Worm (Caenorhabditis elegans) whole organism, L2 larva: ENCODE measurements around the gene tag-164.

Source experiments
- C34F6.9 ChIP-seq: fragments of 150-350 bp; optimal IDR thresholded peaks from 2 replicates; lab custom pipeline; 2014; ENCODE audit warnings: missing biosample characterization, missing genetic modification characterization
- F13H6.1 ChIP-seq: sonication (generic microtip); optimal IDR thresholded peaks from 2 replicates; lab custom pipeline; 2016; ENCODE audit warnings: missing genetic modification characterization, missing compliant biosample characterization
- R02D3.7 ChIP-seq: fragments of 150-350 bp; optimal IDR thresholded peaks from 2 replicates; lab custom pipeline; 2014; ENCODE audit warnings: missing biosample characterization, missing genetic modification characterization
- Y55F3AM.14 ChIP-seq: fragments of 200-800 bp; sonication (Bioruptor generic); optimal IDR thresholded peaks from 2 replicates; lab custom pipeline; 2018; ENCODE audit warnings: mild to moderate bottlenecking, missing genetic modification characterization, missing compliant biosample characterization
- ZK546.5 ChIP-seq: sonication (generic microtip); optimal IDR thresholded peaks from 2 replicates; lab custom pipeline; 2017; ENCODE audit warnings: missing biosample characterization, missing genetic modification characterization
- alr-1 ChIP-seq: fragments of 150-350 bp; optimal IDR thresholded peaks from 2 replicates; lab custom pipeline; 2014; ENCODE audit warnings: missing biosample characterization, missing genetic modification characterization
- aly-2 ChIP-seq: fragments of 150-350 bp; optimal IDR thresholded peaks from 2 replicates; lab custom pipeline; 2014; ENCODE audit warnings: missing biosample characterization, missing genetic modification characterization
- ama-1 ChIP-seq: fragments of 150-350 bp; optimal IDR thresholded peaks from 2 replicates; lab custom pipeline; 2018; ENCODE audit warnings: inconsistent platforms
- blmp-1 ChIP-seq: sonication (generic microtip); optimal IDR thresholded peaks from 2 replicates; lab custom pipeline; 2017; ENCODE audit warnings: missing genetic modification characterization, mild to moderate bottlenecking, missing compliant biosample characterization, antibody characterized with exemption, moderate library complexity; ENCODE audit not compliant: insufficient read depth
- ceh-16 ChIP-seq: fragments of 150-350 bp; optimal IDR thresholded peaks from 2 replicates; lab custom pipeline; 2014; ENCODE audit warnings: missing biosample characterization, missing genetic modification characterization
- ceh-82 ChIP-seq: fragments of 150-350 bp; optimal IDR thresholded peaks from 2 replicates; lab custom pipeline; 2014; ENCODE audit warnings: missing biosample characterization, missing genetic modification characterization
- crh-2 ChIP-seq: sonication (generic microtip); optimal IDR thresholded peaks from 2 replicates; lab custom pipeline; 2017; ENCODE audit warnings: missing biosample characterization, missing genetic modification characterization
- dmd-4 ChIP-seq: sonication (generic microtip); optimal IDR thresholded peaks from 2 replicates; lab custom pipeline; 2017; ENCODE audit warnings: missing biosample characterization, missing genetic modification characterization
- egl-27 ChIP-seq: sonication (generic microtip); optimal IDR thresholded peaks from 3 replicates; lab custom pipeline; 2017; ENCODE audit warnings: missing biosample characterization, missing genetic modification reagents, missing genetic modification characterization
- elt-1 ChIP-seq: fragments of 150-350 bp; optimal IDR thresholded peaks from 2 replicates; lab custom pipeline; 2014; ENCODE audit warnings: missing biosample characterization, missing genetic modification characterization
- elt-3 ChIP-seq: sonication (generic microtip); optimal IDR thresholded peaks from 2 replicates; lab custom pipeline; 2017; ENCODE audit warnings: missing biosample characterization, missing genetic modification characterization
- fos-1 ChIP-seq: fragments of 150-350 bp; optimal IDR thresholded peaks from 2 replicates; lab custom pipeline; 2014; ENCODE audit warnings: missing biosample characterization, missing genetic modification characterization
- gmeb-1 ChIP-seq: fragments of 150-350 bp; optimal IDR thresholded peaks from 2 replicates; lab custom pipeline; 2014; ENCODE audit warnings: missing biosample characterization, missing genetic modification characterization
- lin-11 ChIP-seq: fragments of 150-350 bp; sonication (generic microtip); optimal IDR thresholded peaks from 2 replicates; lab custom pipeline; 2014; ENCODE audit warnings: missing biosample characterization, missing genetic modification characterization, inconsistent platforms, mixed read lengths
- lin-13 ChIP-seq: fragments of 150-350 bp; optimal IDR thresholded peaks from 2 replicates; lab custom pipeline; 2014; ENCODE audit warnings: missing biosample characterization, missing genetic modification reagents, missing genetic modification characterization
- lin-39 ChIP-seq: fragments of 150-350 bp; optimal IDR thresholded peaks from 2 replicates; lab custom pipeline; 2014; ENCODE audit warnings: missing biosample characterization, missing genetic modification reagents, missing genetic modification characterization
- lsy-2 ChIP-seq, 2 experiments: fragments of 150-350 bp in 1 of 2; sonication (generic microtip) in 1 of 2; optimal IDR thresholded peaks; 2 replicates each; lab custom pipeline; 2014 to 2017; ENCODE audit warnings: missing biosample characterization in 2 of 2, missing genetic modification characterization in 2 of 2
- mab-5 ChIP-seq: fragments of 150-350 bp; optimal IDR thresholded peaks from 2 replicates; lab custom pipeline; 2014; ENCODE audit warnings: missing biosample characterization, missing genetic modification characterization
- mbf-1 ChIP-seq: sonication (generic microtip); optimal IDR thresholded peaks from 2 replicates; lab custom pipeline; 2017; ENCODE audit warnings: missing biosample characterization, missing genetic modification characterization
- mdl-1 ChIP-seq, 2 experiments: fragments of 150-350 bp in 1 of 2; sonication (generic microtip) in 1 of 2; optimal IDR thresholded peaks; 2 replicates each; lab custom pipeline; 2017; ENCODE audit warnings: missing biosample characterization in 2 of 2, missing genetic modification characterization in 2 of 2
- nhr-10 ChIP-seq: sonication (generic microtip); optimal IDR thresholded peaks from 2 replicates; lab custom pipeline; 2017; ENCODE audit warnings: missing biosample characterization, missing genetic modification characterization
- nhr-11 ChIP-seq: fragments of 150-350 bp; optimal IDR thresholded peaks from 2 replicates; lab custom pipeline; 2014; ENCODE audit warnings: missing biosample characterization, missing genetic modification characterization
- nhr-12 ChIP-seq: fragments of 150-350 bp; optimal IDR thresholded peaks from 2 replicates; lab custom pipeline; 2014; ENCODE audit warnings: missing biosample characterization, missing genetic modification characterization
- nhr-129 ChIP-seq: fragments of 150-350 bp; optimal IDR thresholded peaks from 2 replicates; lab custom pipeline; 2014; ENCODE audit warnings: missing biosample characterization, missing genetic modification characterization
- nhr-21 ChIP-seq: fragments of 150-350 bp; optimal IDR thresholded peaks from 2 replicates; lab custom pipeline; 2014; ENCODE audit warnings: missing biosample characterization, missing genetic modification characterization
- nhr-23 ChIP-seq: fragments of 150-350 bp; optimal IDR thresholded peaks from 2 replicates; lab custom pipeline; 2014; ENCODE audit warnings: missing biosample characterization, missing genetic modification reagents, missing genetic modification characterization
- nhr-237 ChIP-seq: fragments of 150-350 bp; optimal IDR thresholded peaks from 2 replicates; lab custom pipeline; 2014; ENCODE audit warnings: missing biosample characterization, missing genetic modification characterization
- nhr-25 ChIP-seq: fragments of 150-350 bp; sonication (generic microtip); optimal IDR thresholded peaks from 3 replicates; lab custom pipeline; 2014; ENCODE audit warnings: missing biosample characterization, missing genetic modification characterization
- nhr-6 ChIP-seq: fragments of 150-350 bp; optimal IDR thresholded peaks from 2 replicates; lab custom pipeline; 2014; ENCODE audit warnings: missing biosample characterization, missing genetic modification characterization
- nhr-77 ChIP-seq: fragments of 150-350 bp; optimal IDR thresholded peaks from 2 replicates; lab custom pipeline; 2014; ENCODE audit warnings: missing biosample characterization, missing genetic modification characterization
- peb-1 ChIP-seq: fragments of 150-350 bp; optimal IDR thresholded peaks from 2 replicates; lab custom pipeline; 2014; ENCODE audit warnings: missing biosample characterization, missing genetic modification characterization
- sem-4 ChIP-seq: fragments of 150-350 bp; optimal IDR thresholded peaks from 2 replicates; lab custom pipeline; 2014; ENCODE audit warnings: missing biosample characterization, missing genetic modification reagents, missing genetic modification characterization
- skn-1 ChIP-seq: sonication (generic microtip); optimal IDR thresholded peaks from 2 replicates; lab custom pipeline; 2017; ENCODE audit warnings: missing biosample characterization, missing genetic modification characterization
- sma-3 ChIP-seq: sonication (generic microtip); optimal IDR thresholded peaks from 2 replicates; lab custom pipeline; 2016; ENCODE audit warnings: missing genetic modification reagents, missing genetic modification characterization, missing compliant biosample characterization
- sma-9 ChIP-seq, 2 experiments: fragments of 150-350 bp in 1 of 2; sonication (generic microtip) in 1 of 2; optimal IDR thresholded peaks; 2 replicates each; lab custom pipeline; 2014 to 2016; ENCODE audit warnings: missing genetic modification characterization in 2 of 2, mild to moderate bottlenecking in 1 of 2, missing biosample characterization in 1 of 2, missing compliant biosample characterization in 1 of 2, missing genetic modification reagents in 1 of 2, moderate library complexity in 1 of 2
- snpc-4 ChIP-seq: fragments of 150-350 bp; optimal IDR thresholded peaks from 2 replicates; lab custom pipeline; 2014; ENCODE audit warnings: missing biosample characterization, missing genetic modification characterization
- unc-39 ChIP-seq: fragments of 150-350 bp; optimal IDR thresholded peaks from 2 replicates; lab custom pipeline; 2014; ENCODE audit warnings: missing biosample characterization, missing genetic modification characterization
- unc-55 ChIP-seq: fragments of 150-350 bp; sonication (generic microtip); optimal IDR thresholded peaks from 3 replicates; lab custom pipeline; 2014; ENCODE audit warnings: missing biosample characterization, missing genetic modification reagents, missing genetic modification characterization
- unc-62 ChIP-seq: fragments of 150-350 bp; optimal IDR thresholded peaks from 2 replicates; lab custom pipeline; 2014; ENCODE audit warnings: missing biosample characterization, missing genetic modification reagents, missing genetic modification characterization
- zag-1 ChIP-seq: fragments of 150-350 bp; optimal IDR thresholded peaks from 2 replicates; lab custom pipeline; 2014; ENCODE audit warnings: missing biosample characterization, missing genetic modification characterization
- ztf-1 ChIP-seq: fragments of 200-800 bp; sonication (Bioruptor generic); conservative IDR thresholded peaks from 2 replicates; pipeline ENCODE4 v1.3.6; 2022; ENCODE audit warnings: missing genetic modification characterization, missing compliant biosample characterization
- ztf-11 ChIP-seq: sonication (generic microtip); optimal IDR thresholded peaks from 2 replicates; lab custom pipeline; 2017; ENCODE audit warnings: missing biosample characterization, missing genetic modification characterization
- ztf-4 ChIP-seq: fragments of 150-350 bp; optimal IDR thresholded peaks from 2 replicates; lab custom pipeline; 2014; ENCODE audit warnings: missing biosample characterization, missing genetic modification characterization

Gene tag-164

ce11 chrIII:13462965-13463783, 3.8 kb downstream of the tag-164 start, which contains the start of gene ant-1.1:
ant-1.1 (plus strand) TSS chrIII:13463163.
- peak; percentile 98 for TF ChIP-seq sma-3 (GFP tag; lab: Kevin White, UChicago)
- peak; percentile 86 for TF ChIP-seq Y55F3AM.14 (GFP tag; lab: Kevin White, UChicago)
- TF ChIP-seq ceh-16 (tag; lab: Kevin White, UChicago), result peak; percentile 95
- TF ChIP-seq ztf-1, result no peak
- peak; percentile 52 for TF ChIP-seq fos-1
- peak; percentile 88 for TF ChIP-seq ceh-82 (tag; lab: Kevin White, UChicago)
- TF ChIP-seq nhr-237 (tag; lab: Kevin White, UChicago), result peak; percentile 46
- peak; percentile 93 for TF ChIP-seq nhr-21 (tag; lab: Kevin White, UChicago)
- peak; percentile 68 for TF ChIP-seq blmp-1 (tag; lab: Kevin White, UChicago)
- TF ChIP-seq aly-2, result no peak
- TF ChIP-seq mbf-1 (tag; lab: Kevin White, UChicago), result no peak
- TF ChIP-seq crh-2 (tag; lab: Kevin White, UChicago), result peak; percentile 94
- TF ChIP-seq lin-13 (GFP tag; lab: Kevin White, UChicago), result peak; percentile 96
- no peak for TF ChIP-seq unc-39 (tag; lab: Kevin White, UChicago)
- peak; percentile 91 for TF ChIP-seq nhr-129 (tag; lab: Kevin White, UChicago)
- no peak for TF ChIP-seq alr-1 (tag; lab: Kevin White, UChicago)
- TF ChIP-seq nhr-11, result no peak
- no peak for TF ChIP-seq nhr-12 (tag; lab: Kevin White, UChicago)
- TF ChIP-seq nhr-6 (tag; lab: Kevin White, UChicago), result peak; percentile 81
- TF ChIP-seq nhr-77 (tag; lab: Kevin White, UChicago), result peak; percentile 36
- TF ChIP-seq ZK546.5 (tag; lab: Kevin White, UChicago), result peak; percentile 99
- TF ChIP-seq nhr-25 (tag; lab: Kevin White, UChicago), result peak; percentile 95
- peak; percentile 97 for TF ChIP-seq lin-11 (tag; lab: Kevin White, UChicago)
- peak; percentile 89 for TF ChIP-seq C34F6.9 (tag; lab: Kevin White, UChicago)
- TF ChIP-seq ama-1 (lab: Kevin White, UChicago), result peak; percentile 92
- TF ChIP-seq ztf-11 (tag; lab: Kevin White, UChicago), result no peak
- TF ChIP-seq nhr-10 (tag; lab: Kevin White, UChicago), result peak; percentile 44
- peak; percentile 81 for TF ChIP-seq snpc-4
- no peak for TF ChIP-seq skn-1
- no peak for TF ChIP-seq lin-39 (tag; lab: Kevin White, UChicago)
- peak; percentile 99 for TF ChIP-seq lsy-2 (tag; optimal IDR thresholded peaks at IDR 0.05; lab: Kevin White, UChicago)
- TF ChIP-seq mdl-1 (tag; optimal IDR thresholded peaks at IDR 0.05; lab: Kevin White, UChicago), result peak in 1 of 2 experiments; percentile 30
- TF ChIP-seq egl-27, result peak; percentile 62
- peak; percentile 85 for TF ChIP-seq zag-1
- TF ChIP-seq sma-9 (GFP tag; optimal IDR thresholded peaks at IDR 0.05; lab: Kevin White, UChicago), result peak; percentile 91
- no peak for TF ChIP-seq sma-9 (tag; optimal IDR thresholded peaks at IDR 0.05; lab: Kevin White, UChicago)
- TF ChIP-seq elt-3 (tag; lab: Kevin White, UChicago), result no peak
- peak; percentile 92 for TF ChIP-seq F13H6.1 (tag; lab: Kevin White, UChicago)
- no peak for TF ChIP-seq dmd-4
- peak; percentile 97 for TF ChIP-seq unc-55
- TF ChIP-seq gmeb-1 (tag; lab: Kevin White, UChicago), result peak; percentile 97
- TF ChIP-seq sem-4 (tag; lab: Kevin White, UChicago), result peak; percentile 90
- no peak for TF ChIP-seq nhr-23
- TF ChIP-seq peb-1, result no peak
- TF ChIP-seq ztf-4, result peak; percentile 90
- no peak for TF ChIP-seq R02D3.7 (tag; lab: Kevin White, UChicago)
- peak; percentile 93 for TF ChIP-seq mab-5 (tag; lab: Kevin White, UChicago)
- TF ChIP-seq unc-62, result peak; percentile 66
- TF ChIP-seq elt-1, result no peak
